Fruit fly (Drosophila melanogaster) whole organism, embryonic: ENCODE measurements around the gene CG10005.

Experiments
- Abd-B ChIP-seq: fragments of 200-800 bp; sonication (Bioruptor generic); optimal IDR thresholded peaks from 2 replicates; lab custom pipeline; 2018; ENCODE audit warnings: missing biosample characterization, mild to moderate bottlenecking, missing genetic modification characterization, moderate library complexity
- BEAF-32 ChIP-seq: fragments of 200-800 bp; sonication (Bioruptor generic); optimal IDR thresholded peaks from 3 replicates; lab custom pipeline; 2017; ENCODE audit warnings: missing biosample characterization, missing genetic modification characterization, mild to moderate bottlenecking, moderate library complexity, missing genetic modification reagents
- CG1233 ChIP-seq: fragments of 200-800 bp; sonication (Bioruptor generic); optimal IDR thresholded peaks from 4 replicates; lab custom pipeline; 2018; ENCODE audit warnings: missing biosample characterization, mild to moderate bottlenecking, missing genetic modification characterization
- CG12769 ChIP-seq: fragments of 200-800 bp; sonication (Bioruptor generic); optimal IDR thresholded peaks from 2 replicates; lab custom pipeline; 2019; ENCODE audit warnings: missing biosample characterization, mild to moderate bottlenecking, missing genetic modification characterization, moderate library complexity
- CG13424 ChIP-seq: fragments of 200-800 bp; sonication (Bioruptor generic); optimal IDR thresholded peaks from 2 replicates; lab custom pipeline; 2019; ENCODE audit warnings: missing biosample characterization, mild to moderate bottlenecking, missing genetic modification characterization, moderate library complexity
- CG16779 ChIP-seq: fragments of 200-800 bp; sonication (Bioruptor generic); IDR thresholded peaks from 2 replicates; pipeline ENCODE4 v1.3.6; 2022; ENCODE audit warnings: missing biosample characterization, missing genetic modification characterization
- CG2129 ChIP-seq: fragments of 200-800 bp; sonication (Bioruptor generic); IDR thresholded peaks from 2 replicates; pipeline ENCODE4 v1.3.6; 2022; ENCODE audit warnings: missing biosample characterization, missing genetic modification characterization; ENCODE audit not compliant: partially characterized antibody
- CG30431 ChIP-seq: fragments of 200-800 bp; sonication (Bioruptor generic); optimal IDR thresholded peaks from 2 replicates; lab custom pipeline; 2017; ENCODE audit warnings: missing biosample characterization, missing genetic modification characterization
- CG34224 ChIP-seq: fragments of 200-800 bp; sonication (Bioruptor generic); IDR thresholded peaks from 3 replicates; pipeline ENCODE4 v1.3.6; 2022; ENCODE audit warnings: missing biosample characterization, missing genetic modification characterization; ENCODE audit not compliant: partially characterized antibody
- CG3995 ChIP-seq: fragments of 200-800 bp; sonication (Bioruptor generic); optimal IDR thresholded peaks from 3 replicates; lab custom pipeline; 2016; ENCODE audit warnings: missing biosample characterization, missing genetic modification characterization
- CG4424 ChIP-seq: fragments of 200-800 bp; sonication (Bioruptor generic); optimal IDR thresholded peaks from 3 replicates; lab custom pipeline; 2016; ENCODE audit warnings: missing biosample characterization, missing genetic modification characterization
- CG4730 ChIP-seq: fragments of 200-800 bp; sonication (Bioruptor generic); IDR thresholded peaks from 2 replicates; pipeline ENCODE4 v1.3.6; 2022; ENCODE audit warnings: missing biosample characterization, missing genetic modification characterization
- CG6791 ChIP-seq: fragments of 200-800 bp; sonication (Bioruptor generic); IDR thresholded peaks from 3 replicates; pipeline ENCODE4 v1.3.6; 2022; ENCODE audit warnings: missing biosample characterization, missing genetic modification characterization; ENCODE audit not compliant: partially characterized antibody
- CG7372 ChIP-seq: fragments of 200-800 bp; sonication (Bioruptor generic); IDR thresholded peaks from 2 replicates; pipeline ENCODE4 v1.3.6; 2022; ENCODE audit warnings: missing biosample characterization, missing genetic modification characterization
- CG7786 ChIP-seq: fragments of 200-800 bp; sonication (Bioruptor generic); optimal IDR thresholded peaks from 2 replicates; lab custom pipeline; 2016; ENCODE audit warnings: missing biosample characterization, missing genetic modification characterization
- CG8281 ChIP-seq: fragments of 200-800 bp; sonication (Bioruptor generic); optimal IDR thresholded peaks from 2 replicates; lab custom pipeline; 2018; ENCODE audit warnings: missing biosample characterization, mild to moderate bottlenecking, missing genetic modification characterization, moderate library complexity
- CoRest ChIP-seq: fragments of 200-800 bp; sonication (Bioruptor generic); optimal IDR thresholded peaks from 3 replicates; lab custom pipeline; 2018; ENCODE audit warnings: missing biosample characterization, mild to moderate bottlenecking, missing genetic modification characterization, moderate library complexity
- CrebB ChIP-seq: fragments of 200-800 bp; sonication (Bioruptor generic); optimal IDR thresholded peaks from 3 replicates; lab custom pipeline; 2018; ENCODE audit warnings: missing biosample characterization, mild to moderate bottlenecking, missing genetic modification characterization
- D ChIP-seq, 2 experiments: fragments of 200-800 bp in 1 of 2; fragments of >200 bp in 1 of 2; sonication (Bioruptor generic) in 1 of 2; optimal IDR thresholded peaks; 2 replicates in 1 of 2; 3 replicates in 1 of 2; lab custom pipeline; 2017; ENCODE audit warnings: mild to moderate bottlenecking in 1 of 2, missing biosample characterization in 1 of 2, missing genetic modification characterization in 1 of 2, missing genetic modification reagents in 1 of 2
- Doc3 ChIP-seq: fragments of 200-800 bp; sonication (Bioruptor generic); IDR thresholded peaks from 3 replicates; pipeline ENCODE4 v1.3.6; 2022; ENCODE audit warnings: missing biosample characterization, missing genetic modification characterization; ENCODE audit not compliant: partially characterized antibody
- Dref ChIP-seq: fragments of 200-800 bp; sonication (Bioruptor generic); IDR thresholded peaks from 2 replicates; pipeline ENCODE4 v1.3.6; 2022; ENCODE audit warnings: missing biosample characterization, missing genetic modification characterization
- H15 ChIP-seq: fragments of 200-800 bp; sonication (Bioruptor generic); IDR thresholded peaks from 3 replicates; pipeline ENCODE4 v1.3.6; 2022; ENCODE audit warnings: missing biosample characterization, missing genetic modification characterization
- H2.0 ChIP-seq: fragments of 200-800 bp; sonication (Bioruptor generic); IDR thresholded peaks from 2 replicates; pipeline ENCODE4 v1.3.6; 2022; ENCODE audit warnings: missing biosample characterization, missing genetic modification characterization
- HHEX ChIP-seq: fragments of 200-800 bp; sonication (Bioruptor generic); optimal IDR thresholded peaks from 3 replicates; lab custom pipeline; 2017; ENCODE audit warnings: missing biosample characterization, mild to moderate bottlenecking, missing genetic modification characterization, missing genetic modification reagents
- HLH4C ChIP-seq: fragments of 200-800 bp; sonication (Bioruptor generic); IDR thresholded peaks from 3 replicates; pipeline ENCODE4 v1.3.6; 2022; ENCODE audit warnings: missing biosample characterization, missing genetic modification characterization; ENCODE audit not compliant: partially characterized antibody
- Lhr ChIP-seq: fragments of 200-800 bp; sonication (Bioruptor generic); optimal IDR thresholded peaks from 3 replicates; lab custom pipeline; 2017; ENCODE audit warnings: mild to moderate bottlenecking, missing biosample characterization, missing genetic modification reagents, missing genetic modification characterization
- Meics ChIP-seq: fragments of 200-800 bp; sonication (Bioruptor generic); optimal IDR thresholded peaks from 2 replicates; lab custom pipeline; 2017; ENCODE audit warnings: missing biosample characterization, mild to moderate bottlenecking, missing genetic modification characterization
- Oli ChIP-seq: fragments of 200-800 bp; sonication (Bioruptor generic); optimal IDR thresholded peaks from 2 replicates; lab custom pipeline; 2018; ENCODE audit warnings: missing biosample characterization, mild to moderate bottlenecking, missing genetic modification characterization, moderate library complexity
- Opbp ChIP-seq: fragments of 200-800 bp; sonication (Bioruptor generic); IDR thresholded peaks from 3 replicates; pipeline ENCODE4 v1.3.6; 2022; ENCODE audit warnings: missing biosample characterization, missing genetic modification characterization; ENCODE audit not compliant: partially characterized antibody
- Rx ChIP-seq: fragments of 200-800 bp; sonication (Bioruptor generic); IDR thresholded peaks from 2 replicates; pipeline ENCODE4 v1.3.6; 2022; ENCODE audit warnings: missing biosample characterization, missing genetic modification characterization
- Stat92E ChIP-seq, 3 experiments: fragments of >200 bp in 2 of 3; fragments of 200-800 bp in 1 of 3; sonication (Bioruptor generic) in 1 of 3; optimal IDR thresholded peaks; 2 replicates each; lab custom pipeline; 2017 to 2019; ENCODE audit warnings: missing biosample characterization in 3 of 3, missing genetic modification characterization in 3 of 3, mild to moderate bottlenecking in 1 of 3, moderate library complexity in 1 of 3
- YL-1 ChIP-seq: fragments of 200-800 bp; sonication (Bioruptor generic); optimal IDR thresholded peaks from 3 replicates; lab custom pipeline; 2017; ENCODE audit warnings: missing biosample characterization, mild to moderate bottlenecking, missing genetic modification characterization
- aop ChIP-seq: fragments of 200-800 bp; sonication (Bioruptor generic); IDR thresholded peaks from 2 replicates; pipeline ENCODE4 v1.3.6; 2022; ENCODE audit warnings: missing biosample characterization, missing genetic modification characterization
- az2 ChIP-seq: fragments of 200-800 bp; sonication (Bioruptor generic); optimal IDR thresholded peaks from 3 replicates; lab custom pipeline; 2016; ENCODE audit warnings: missing biosample characterization, missing genetic modification characterization
- cas ChIP-seq: fragments of 200-800 bp; sonication (Bioruptor generic); IDR thresholded peaks from 2 replicates; pipeline ENCODE4 v1.3.6; 2022; ENCODE audit warnings: missing biosample characterization, missing genetic modification characterization
- caup ChIP-seq: fragments of 200-800 bp; sonication (Bioruptor generic); optimal IDR thresholded peaks from 3 replicates; lab custom pipeline; 2017; ENCODE audit warnings: missing biosample characterization, mild to moderate bottlenecking, missing genetic modification characterization, moderate library complexity; ENCODE audit not compliant: severe bottlenecking
- crp ChIP-seq, 2 experiments: fragments of 200-800 bp; sonication (Bioruptor generic); optimal IDR thresholded peaks; 2 replicates in 1 of 2; 3 replicates in 1 of 2; lab custom pipeline; 2017; ENCODE audit warnings: missing biosample characterization in 2 of 2, missing genetic modification characterization in 2 of 2, mild to moderate bottlenecking in 1 of 2, moderate library complexity in 1 of 2
- dmrt11E ChIP-seq: fragments of 200-800 bp; sonication (Bioruptor generic); optimal IDR thresholded peaks from 3 replicates; lab custom pipeline; 2018; ENCODE audit warnings: missing biosample characterization, mild to moderate bottlenecking, missing genetic modification characterization, moderate library complexity
- ems ChIP-seq: fragments of 200-800 bp; sonication (Bioruptor generic); optimal IDR thresholded peaks from 3 replicates; lab custom pipeline; 2016; ENCODE audit warnings: missing biosample characterization, missing genetic modification characterization
- ewg ChIP-seq: fragments of 200-800 bp; sonication (Bioruptor generic); optimal IDR thresholded peaks from 3 replicates; lab custom pipeline; 2017; ENCODE audit warnings: mild to moderate bottlenecking, missing biosample characterization, missing genetic modification reagents, missing genetic modification characterization
- grau ChIP-seq: fragments of 200-800 bp; optimal IDR thresholded peaks from 3 replicates; lab custom pipeline; 2019; ENCODE audit warnings: missing biosample characterization, mild to moderate bottlenecking, missing genetic modification characterization, moderate library complexity
- gsb-n ChIP-seq: fragments of 200-800 bp; sonication (Bioruptor generic); optimal IDR thresholded peaks from 3 replicates; lab custom pipeline; 2018; ENCODE audit warnings: missing biosample characterization, mild to moderate bottlenecking, missing genetic modification characterization
- mld ChIP-seq: fragments of 200-800 bp; sonication (Bioruptor generic); IDR thresholded peaks from 3 replicates; pipeline ENCODE4 v1.3.6; 2022; ENCODE audit warnings: missing biosample characterization, missing genetic modification characterization; ENCODE audit not compliant: partially characterized antibody
- nau ChIP-seq: fragments of 200-800 bp; sonication (Bioruptor generic); optimal IDR thresholded peaks from 3 replicates; lab custom pipeline; 2017; ENCODE audit warnings: missing biosample characterization, mild to moderate bottlenecking, missing genetic modification characterization, missing genetic modification reagents
- nmo ChIP-seq: fragments of 200-800 bp; sonication (Bioruptor generic); optimal IDR thresholded peaks from 2 replicates; lab custom pipeline; 2018; ENCODE audit warnings: missing biosample characterization, mild to moderate bottlenecking, missing genetic modification characterization, moderate library complexity
- ro ChIP-seq: fragments of 200-800 bp; sonication (Bioruptor generic); IDR thresholded peaks from 2 replicates; pipeline ENCODE4 v1.3.6; 2022; ENCODE audit warnings: missing biosample characterization, missing genetic modification characterization
- seq ChIP-seq: fragments of 200-800 bp; sonication (Bioruptor generic); IDR thresholded peaks from 2 replicates; pipeline ENCODE4 v1.3.6; 2022; ENCODE audit warnings: missing biosample characterization, missing genetic modification characterization

Gene CG10005

DNA sequence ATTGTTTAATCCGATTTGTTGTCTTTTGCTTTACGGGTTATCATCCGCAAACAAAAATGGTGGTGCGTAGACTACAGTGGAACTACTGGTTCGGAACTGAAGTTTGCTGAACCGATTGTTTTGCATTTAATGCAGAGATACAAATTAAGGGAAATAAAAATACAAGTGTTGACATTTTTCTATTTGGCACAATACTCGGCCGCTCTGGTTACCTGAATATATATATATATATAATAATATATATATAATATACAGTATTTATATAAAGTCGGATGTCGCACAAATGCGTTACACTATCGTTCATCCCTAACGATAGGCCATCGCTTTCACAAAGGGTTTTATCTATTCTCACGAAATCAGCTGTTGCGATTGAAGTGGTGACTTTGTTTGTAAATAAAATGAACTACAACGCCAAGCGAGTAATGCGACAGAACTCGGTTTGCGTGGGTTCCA, 39.9 kb upstream of the CG10005 start, which contains the start of the genes DCAF12 and Spt3 (continued):
- peak; percentile 72 for TF ChIP-seq CG13424
- peak; percentile 3 for TF ChIP-seq Lhr
- peak; percentile 72; the same call in 1 of the 3 replicates for TF ChIP-seq mld (GFP tag; lab: Robert Waterston, UW)
- TF ChIP-seq nau (GFP tag; lab: Kevin White, UChicago), result no peak
- peak; percentile 81 for TF ChIP-seq CG6791 (GFP tag; lab: Robert Waterston, UW)
- TF ChIP-seq grau, result peak; percentile 79
- TF ChIP-seq CG16779, result no peak
- TF ChIP-seq cas, result 0 out of 2 replicates have a peak, but pooled peaks have one; percentile 33
- TF ChIP-seq ewg, result peak; percentile 35
- TF ChIP-seq H2.0, result 0 out of 2 replicates have a peak, but pooled peaks have one; percentile 23
- TF ChIP-seq CG3995 (GFP tag; lab: Kevin White, UChicago), result peak; percentile 27
- TF ChIP-seq CG34224 (GFP tag; lab: Robert Waterston, UW), result peak; percentile 76
- TF ChIP-seq Dref, result 0 out of 2 replicates have a peak, but pooled peaks have one; percentile 25
- TF ChIP-seq crp (GFP tag; optimal IDR thresholded peaks at IDR 0.05; lab: Kevin White, UChicago), result peak in 1 of 2 experiments; percentile 89
- peak; percentile 80 for TF ChIP-seq BEAF-32
- no peak for TF ChIP-seq CrebB (tag; lab: Kevin White, UChicago)
- peak; percentile 97 for TF ChIP-seq Doc3 (GFP tag; lab: Robert Waterston, UW)
- TF ChIP-seq gsb-n (tag; lab: Kevin White, UChicago), result no peak
- TF ChIP-seq H15 (GFP tag; lab: Robert Waterston, UW), result no peak
- peak; percentile 36 for TF ChIP-seq Oli
- peak; percentile 67 for TF ChIP-seq dmrt11E
- peak; percentile 42 for TF ChIP-seq CG4424 (GFP tag; lab: Kevin White, UChicago)
- peak; percentile 48; the same call in 1 of the 2 replicates for TF ChIP-seq CG7372 (GFP tag; lab: Robert Waterston, UW)
- peak; percentile 61 for TF ChIP-seq caup
- no peak for TF ChIP-seq HHEX (GFP tag; lab: Kevin White, UChicago)
- TF ChIP-seq Abd-B (GFP tag; lab: Kevin White, UChicago), result peak; percentile 87
- TF ChIP-seq CoRest, result peak; percentile 76
- no peak for TF ChIP-seq CG8281 (tag; lab: Kevin White, UChicago)
- peak in 1 of 3 experiments; percentile 3 for TF ChIP-seq Stat92E (GFP tag; optimal IDR thresholded peaks at IDR 0.05; lab: Kevin White, UChicago)
- no peak for TF ChIP-seq seq (GFP tag; lab: Robert Waterston, UW)
- no peak for TF ChIP-seq D (optimal IDR thresholded peaks at IDR 0.05; lab: Kevin White, UChicago)
- peak; percentile 38 for TF ChIP-seq D (GFP tag; optimal IDR thresholded peaks at IDR 0.05; lab: Kevin White, UChicago)
- TF ChIP-seq CG2129 (GFP tag; lab: Robert Waterston, UW), result peak; percentile 94
- peak; percentile 10; the same call in 1 of the 2 replicates for TF ChIP-seq Rx (GFP tag; lab: Robert Waterston, UW)
- peak; percentile 40 for TF ChIP-seq CG30431
- no peak for TF ChIP-seq ro (GFP tag; lab: Robert Waterston, UW)
- TF ChIP-seq HLH4C (GFP tag; lab: Robert Waterston, UW), result peak; percentile 93
- TF ChIP-seq CG7786 (GFP tag; lab: Kevin White, UChicago), result no peak
- peak; percentile 90 for TF ChIP-seq Opbp (GFP tag; lab: Robert Waterston, UW)
- TF ChIP-seq ems (GFP tag; lab: Kevin White, UChicago), result peak; percentile 78
- TF ChIP-seq CG12769 (tag; lab: Kevin White, UChicago), result no peak
- peak; percentile 5 for TF ChIP-seq YL-1
- TF ChIP-seq CG4730 (GFP tag; lab: Robert Waterston, UW), result peak; percentile 32; the same call in 1 of the 2 replicates
- TF ChIP-seq nmo (GFP tag; lab: Kevin White, UChicago), result peak; percentile 81
- TF ChIP-seq Meics (GFP tag; lab: Kevin White, UChicago), result no peak
- peak; percentile 13 for TF ChIP-seq az2 (GFP tag; lab: Kevin White, UChicago)
- peak; percentile 48 for TF ChIP-seq CG1233 (GFP tag; lab: Kevin White, UChicago)
- no peak for TF ChIP-seq aop (GFP tag; lab: Robert Waterston, UW)
